Fruit fly (Drosophila melanogaster) whole organism, wandering third instar larva: ENCODE data around the gene Or10a.

ENCODE experiments used
- Myc ChIP-seq: fragments of >200 bp; optimal IDR thresholded peaks from 2 replicates; lab custom pipeline; 2017
- N ChIP-seq: fragments of >200 bp; optimal IDR thresholded peaks from 2 replicates; lab custom pipeline; 2018; ENCODE audit warnings: missing biosample characterization, missing external identifiers, missing genetic modification characterization
- OdsH ChIP-seq: fragments of 200-800 bp; sonication (Bioruptor generic); optimal IDR thresholded peaks from 2 replicates; lab custom pipeline; 2016; ENCODE audit warnings: missing biosample characterization, mild to moderate bottlenecking, missing genetic modification characterization
- brk ChIP-seq: fragments of 200-800 bp; sonication (Bioruptor generic); optimal IDR thresholded peaks from 2 replicates; lab custom pipeline; 2016; ENCODE audit warnings: missing biosample characterization, mild to moderate bottlenecking, missing genetic modification characterization
- dmrt93B ChIP-seq: fragments of 200-800 bp; sonication (Bioruptor generic); optimal IDR thresholded peaks from 2 replicates; lab custom pipeline; 2018; ENCODE audit warnings: missing biosample characterization, mild to moderate bottlenecking, missing genetic modification characterization
- lola ChIP-seq: fragments of >200 bp; optimal IDR thresholded peaks from 2 replicates; lab custom pipeline; 2017; ENCODE audit warnings: missing biosample characterization, missing genetic modification characterization
- pan ChIP-seq: fragments of >200 bp; optimal IDR thresholded peaks from 2 replicates; lab custom pipeline; 2017
- psq ChIP-seq: fragments of 200-800 bp; sonication (Bioruptor generic); optimal IDR thresholded peaks from 3 replicates; lab custom pipeline; 2017; ENCODE audit warnings: missing biosample characterization, mild to moderate bottlenecking, missing genetic modification characterization, moderate library complexity

DNA sequence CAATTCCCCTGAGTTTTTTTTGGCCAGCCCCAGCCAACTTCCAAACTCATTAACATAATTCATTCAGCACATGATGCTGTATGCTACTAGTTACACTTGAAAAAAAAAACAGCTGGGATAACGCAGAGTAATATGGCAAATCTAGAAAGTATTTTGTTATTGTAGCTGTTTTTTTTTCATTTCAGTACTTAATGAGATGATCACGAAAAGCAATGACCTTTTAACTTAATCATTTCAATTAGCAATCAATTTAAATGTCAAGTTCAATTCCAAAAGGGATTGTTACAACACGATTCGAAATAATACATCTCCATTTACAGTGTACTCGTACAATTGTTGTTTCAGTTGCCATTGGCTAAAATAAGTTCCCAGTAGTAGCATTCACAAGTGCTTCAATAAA is 33.2 kb upstream of the Or10a start:
- no peak for TF ChIP-seq OdsH (GFP tag; lab: Kevin White, UChicago)
- no peak for TF ChIP-seq dmrt93B (GFP tag; lab: Kevin White, UChicago)
- no peak for TF ChIP-seq Myc (lab: Kevin White, UChicago)
- TF ChIP-seq psq (GFP tag; lab: Kevin White, UChicago): no peak
- no peak for TF ChIP-seq brk (GFP tag; lab: Kevin White, UChicago)
- TF ChIP-seq pan (lab: Kevin White, UChicago): no peak
- no peak for TF ChIP-seq lola (GFP tag; lab: Kevin White, UChicago)
- no peak for TF ChIP-seq N (GFP tag; lab: Kevin White, UChicago)
